Worm (Caenorhabditis elegans): Measurements from ENCODE around the gene C18A3.11.

DNA sequence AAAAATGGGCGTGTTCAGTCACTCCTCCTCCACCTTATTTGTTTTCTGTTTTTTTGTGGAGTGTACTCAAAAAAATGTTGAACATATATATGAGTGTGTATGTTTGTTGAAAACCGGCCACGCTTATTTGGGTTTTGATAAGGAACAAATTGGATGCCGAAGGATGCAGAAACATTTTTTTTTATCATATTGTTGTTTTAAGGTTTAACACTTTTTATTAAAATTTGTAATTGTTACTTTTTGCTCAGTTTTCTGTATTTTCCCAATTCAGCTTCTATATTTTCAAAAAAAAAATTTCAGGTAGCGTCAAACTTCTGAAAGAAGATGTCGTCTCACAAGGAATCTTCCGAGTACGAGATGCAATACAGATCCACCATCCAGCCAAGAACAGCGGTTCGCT is 34.5 kb downstream of the C18A3.11 start, which contains the start of gene ifb-1:
- no peak for TF ChIP-seq aly-2 (tag; optimal IDR thresholded peaks at IDR 0.05)
- TF ChIP-seq nhr-12 (tag; optimal IDR thresholded peaks at IDR 0.05), result no peak
- no peak for TF ChIP-seq C34B4.2 (tag; optimal IDR thresholded peaks at IDR 0.05)
- TF ChIP-seq sox-4 (tag; optimal IDR thresholded peaks at IDR 0.05), result no peak
- no peak for TF ChIP-seq pqm-1 (tag; optimal IDR thresholded peaks at IDR 0.05)
- TF ChIP-seq unc-62 (GFP tag; optimal IDR thresholded peaks at IDR 0.05), result no peak
- TF ChIP-seq nhr-237 (tag; optimal IDR thresholded peaks at IDR 0.05), result no peak
- no peak for TF ChIP-seq ama-1 (optimal IDR thresholded peaks at IDR 0.05)
- TF ChIP-seq egl-13 (tag; optimal IDR thresholded peaks at IDR 0.05), result no peak
